Fruit fly (Drosophila melanogaster) S2 (cell line): ENCODE results near the gene CG5541.

Experiments used
- CG8478 ChIP-seq: fragments of >200 bp; optimal IDR thresholded peaks from 2 replicates; lab custom pipeline; 2018
- CTCF ChIP-seq, 2 experiments: fragments of >200 bp; optimal IDR thresholded peaks; 2 replicates each; lab custom pipeline; 2018

The CG5541 gene

dm6 chrX:15079945-15080344 lies 36.0 kb downstream of the CG5541 start:
- no peak for TF ChIP-seq CTCF (optimal IDR thresholded peaks at IDR 0.05; lab: Kevin White, UChicago)
- no peak for TF ChIP-seq CG8478 (lab: Kevin White, UChicago)

- TF ChIP-seq CG8478 (lab: Kevin White, UChicago) (no peak), CTCF (optimal IDR thresholded peaks at IDR 0.05; lab: Kevin White, UChicago) (peak; percentile 76 to 87)
Observed at dm6 chrX:15080780-15081402, 37.0 kb downstream of the CG5541 start, which contains the start of gene CG33177. Gene CG33177, plus strand, starts transcription at chrX:15081367.

DNA sequence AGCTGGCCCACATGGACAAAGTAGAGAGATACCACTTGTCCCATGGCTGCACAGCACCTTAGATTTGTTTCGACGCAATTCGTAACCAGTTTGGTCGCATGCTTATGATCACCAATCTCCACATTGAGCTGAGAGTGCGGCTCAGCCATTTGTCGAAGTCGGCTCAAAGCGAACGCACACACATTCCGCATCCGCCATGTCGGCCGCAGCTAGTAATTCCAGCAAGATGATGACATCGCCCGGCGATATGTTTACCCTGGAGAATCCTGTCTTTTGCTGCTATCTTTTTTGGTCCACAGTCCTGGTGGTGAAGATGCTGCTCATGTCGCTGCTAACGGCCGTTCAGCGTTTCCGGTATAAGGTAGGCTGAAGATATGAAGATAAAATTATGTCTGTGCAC lies 38.8 kb downstream of the CG5541 start, which contains the start of gene CG33178:
Gene CG33178, plus strand, starts transcription at position 147 of the 400 bp plus-strand sequence.
- no peak for TF ChIP-seq CG8478 (lab: Kevin White, UChicago)
- no peak for TF ChIP-seq CTCF (optimal IDR thresholded peaks at IDR 0.05; lab: Kevin White, UChicago)

- TF ChIP-seq CG8478 (lab: Kevin White, UChicago) (no peak), CTCF (optimal IDR thresholded peaks at IDR 0.05; lab: Kevin White, UChicago) (no peak)
Observed at dm6 chrX:15084580-15085138, 40.7 kb downstream of the CG5541 start, which contains the start of gene Cox17. Gene Cox17, minus strand, starts transcription at chrX:15084699.

DNA sequence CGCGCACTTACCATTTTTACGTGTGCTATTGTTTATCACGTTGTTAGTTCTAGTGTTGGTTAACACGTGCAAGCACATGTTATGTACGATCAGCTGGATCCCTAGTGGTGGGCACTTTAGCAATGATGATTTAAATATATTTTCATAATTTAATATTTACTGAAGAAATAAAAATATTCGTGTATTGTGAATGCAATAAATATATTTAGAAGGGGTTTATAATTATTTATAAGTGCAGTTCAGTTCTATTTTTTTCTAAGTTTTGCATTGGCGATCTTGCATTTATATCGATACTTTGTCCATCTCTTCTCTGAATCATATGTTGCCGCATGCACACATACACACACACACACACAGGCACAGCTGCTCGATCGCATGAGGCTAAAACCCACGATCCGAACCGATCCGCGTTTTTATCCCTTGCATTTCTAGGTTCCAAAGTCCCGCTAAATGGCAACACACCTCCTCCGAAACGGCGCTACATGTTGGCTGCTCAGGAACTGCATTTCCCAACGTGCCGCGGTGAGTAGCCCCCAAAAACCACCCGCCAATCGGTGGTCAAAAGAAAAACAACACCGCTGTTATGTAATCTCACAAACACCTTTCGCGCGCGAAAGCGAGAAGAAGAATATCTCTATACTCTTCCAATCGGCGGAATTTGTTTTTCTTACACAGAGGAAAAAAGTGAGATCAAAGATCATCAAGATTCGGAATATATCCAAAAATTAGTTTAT lies 42.0 kb downstream of the CG5541 start, which contains the start of the genes CG15027 and Dbct:
Gene CG15027, minus strand, starts transcription at position 51 of the 734 bp plus-strand sequence.
Gene Dbct, plus strand, starts transcription at position 349 of the 734 bp plus-strand sequence.
- TF ChIP-seq CTCF (optimal IDR thresholded peaks at IDR 0.05; lab: Kevin White, UChicago) (no peak), CG8478 (lab: Kevin White, UChicago) (no peak)

dm6 chrX:15089146-15089698 lies 45.3 kb downstream of the CG5541 start, which contains the start of gene Rab3-GEF:
Gene Rab3-GEF, plus strand, starts transcription at chrX:15089682.
- TF ChIP-seq CG8478 (lab: Kevin White, UChicago) (no peak), CTCF (optimal IDR thresholded peaks at IDR 0.05; lab: Kevin White, UChicago) (no peak)

dm6 chrX:15090371-15090770 lies 46.4 kb downstream of the CG5541 start:
- TF ChIP-seq CTCF (optimal IDR thresholded peaks at IDR 0.05; lab: Kevin White, UChicago): no peak
- no peak for TF ChIP-seq CG8478 (lab: Kevin White, UChicago)

- no peak for TF ChIP-seq CTCF (optimal IDR thresholded peaks at IDR 0.05; lab: Kevin White, UChicago)
- no peak for TF ChIP-seq CG8478 (lab: Kevin White, UChicago)
Observed at dm6 chrX:15091159-15091558, 47.2 kb downstream of the CG5541 start.

- TF ChIP-seq CTCF (optimal IDR thresholded peaks at IDR 0.05; lab: Kevin White, UChicago) (no peak), CG8478 (lab: Kevin White, UChicago) (no peak)
Observed at dm6 chrX:15095942-15096341, 52.0 kb downstream of the CG5541 start, which contains the start of gene CG9072. Gene CG9072, minus strand, starts transcription at chrX:15096042.
